Worm (Caenorhabditis elegans): ENCODE results near the gene nhr-111.

nhr-111 gene

DNA sequence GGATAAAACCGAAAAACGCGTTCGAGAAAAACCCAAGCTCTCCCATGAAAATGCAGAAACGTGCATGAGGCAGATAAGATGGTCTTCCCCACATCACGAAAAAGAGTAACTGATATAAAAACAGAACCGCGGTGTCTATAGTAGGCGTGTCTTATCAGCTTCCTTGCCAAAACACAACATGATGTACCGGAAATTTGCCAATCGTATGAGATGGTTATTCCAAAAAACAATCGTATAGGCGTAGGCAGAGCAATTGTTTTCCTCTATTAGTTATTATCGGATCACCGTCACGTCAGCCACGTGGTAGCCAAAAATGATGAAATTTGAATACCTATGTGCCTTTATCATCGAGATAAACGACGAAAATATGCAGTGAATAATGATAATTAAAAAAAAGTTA, 25.2 kb downstream of the nhr-111 start, which contains the start of gene str-7:
Gene str-7 (minus strand): TSS at position 101 of the 400 bp plus-strand sequence.
- TF ChIP-seq pha-4 (tag; optimal IDR thresholded peaks at IDR 0.05) (no peak), ceh-39 (tag; optimal IDR thresholded peaks at IDR 0.05) (no peak), ceh-83 (GFP tag; optimal IDR thresholded peaks at IDR 0.05) (no peak), blmp-1 (tag; optimal IDR thresholded peaks at IDR 0.05) (no peak), zip-8 (tag; optimal IDR thresholded peaks at IDR 0.05) (no peak), unc-62 (GFP tag; optimal IDR thresholded peaks at IDR 0.05) (no peak), nhr-237 (tag; optimal IDR thresholded peaks at IDR 0.05) (no peak), ztf-11 (tag; optimal IDR thresholded peaks at IDR 0.05) (no peak), lin-13 (tag; optimal IDR thresholded peaks at IDR 0.05) (no peak), bed-3 (GFP tag; optimal IDR thresholded peaks at IDR 0.05) (no peak), sem-2 (GFP tag; optimal IDR thresholded peaks at IDR 0.05) (no peak), nhr-12 (tag; optimal IDR thresholded peaks at IDR 0.05) (no peak), ces-1 (GFP tag; optimal IDR thresholded peaks at IDR 0.05) (no peak), elt-3 (tag; optimal IDR thresholded peaks at IDR 0.05) (no peak), elt-1 (tag; optimal IDR thresholded peaks at IDR 0.05; ENCODE audit: borderline replicate concordance, insufficient read depth) (no peak), unc-39 (tag; optimal IDR thresholded peaks at IDR 0.05) (no peak), M03D4.4 (tag; optimal IDR thresholded peaks at IDR 0.05) (no peak), lsy-2 (tag; optimal IDR thresholded peaks at IDR 0.05) (no peak), ceh-43 (GFP tag; optimal IDR thresholded peaks at IDR 0.05) (no peak)

DNA sequence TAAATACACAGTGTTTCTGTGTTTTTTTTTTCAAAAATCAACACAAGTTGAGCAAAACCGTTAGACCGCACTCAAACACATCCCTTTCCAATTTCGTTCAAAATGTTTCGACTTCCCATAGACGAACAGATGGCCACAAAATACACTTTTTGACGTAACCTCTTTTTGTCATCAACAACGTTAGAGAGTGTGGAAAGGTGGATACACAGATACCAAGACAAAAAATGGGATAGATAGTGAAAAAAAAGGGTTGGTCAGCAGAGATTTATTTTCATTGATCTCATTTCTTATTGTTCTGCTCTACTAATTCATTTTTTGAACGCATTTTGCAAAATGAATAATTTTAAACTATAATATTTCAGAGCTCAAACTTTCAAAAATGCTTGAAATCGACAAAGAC, 29.8 kb downstream of the nhr-111 start:
- TF ChIP-seq M03D4.4 (tag; optimal IDR thresholded peaks at IDR 0.05) (no peak), cnd-1 (tag; optimal IDR thresholded peaks at IDR 0.05) (peak; percentile 64), mep-1 (tag; optimal IDR thresholded peaks at IDR 0.05) (no peak), mab-5 (tag; optimal IDR thresholded peaks at IDR 0.05) (no peak), zip-8 (tag; optimal IDR thresholded peaks at IDR 0.05) (peak; percentile 5), sem-2 (GFP tag; optimal IDR thresholded peaks at IDR 0.05) (no peak), elt-1 (tag; optimal IDR thresholded peaks at IDR 0.05; ENCODE audit: borderline replicate concordance, insufficient read depth) (no peak)

DNA sequence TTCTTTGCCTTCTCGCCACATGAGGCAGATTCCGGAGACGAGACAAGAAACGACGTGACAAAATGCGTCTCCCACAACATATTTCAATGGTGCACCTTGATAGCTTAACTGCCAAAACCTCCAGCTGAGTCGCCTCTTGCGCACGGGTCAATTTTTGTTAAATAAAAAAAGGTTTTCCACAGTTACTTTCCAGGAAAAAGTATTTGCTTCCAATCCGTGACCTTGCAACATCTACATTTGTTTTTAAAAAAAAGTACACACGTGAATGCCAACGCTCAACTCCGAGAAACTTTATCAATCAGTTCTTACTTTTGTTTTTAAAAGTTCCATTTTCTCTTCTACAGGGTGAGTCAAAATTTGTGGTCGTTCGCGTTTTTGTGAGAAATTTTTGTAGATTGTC, 30.4 kb downstream of the nhr-111 start, which contains the start of gene F22B8.7:
Gene F22B8.7 (plus strand): TSS at position 301 of the 400 bp plus-strand sequence.
- no peak for TF ChIP-seq cnd-1 (tag; optimal IDR thresholded peaks at IDR 0.05)
- no peak for TF ChIP-seq nhr-2 (tag; optimal IDR thresholded peaks at IDR 0.05)
- no peak for TF ChIP-seq ceh-83 (GFP tag; optimal IDR thresholded peaks at IDR 0.05)
- TF ChIP-seq ham-2 (GFP tag; optimal IDR thresholded peaks at IDR 0.05), result no peak
- TF ChIP-seq pha-4 (tag; optimal IDR thresholded peaks at IDR 0.05), result no peak
- TF ChIP-seq bed-3 (GFP tag; optimal IDR thresholded peaks at IDR 0.05), result no peak
- no peak for TF ChIP-seq lin-32 (GFP tag; optimal IDR thresholded peaks at IDR 0.05)
- no peak for TF ChIP-seq snpc-4 (tag; optimal IDR thresholded peaks at IDR 0.05)
- no peak for TF ChIP-seq zip-8 (tag; optimal IDR thresholded peaks at IDR 0.05)

DNA sequence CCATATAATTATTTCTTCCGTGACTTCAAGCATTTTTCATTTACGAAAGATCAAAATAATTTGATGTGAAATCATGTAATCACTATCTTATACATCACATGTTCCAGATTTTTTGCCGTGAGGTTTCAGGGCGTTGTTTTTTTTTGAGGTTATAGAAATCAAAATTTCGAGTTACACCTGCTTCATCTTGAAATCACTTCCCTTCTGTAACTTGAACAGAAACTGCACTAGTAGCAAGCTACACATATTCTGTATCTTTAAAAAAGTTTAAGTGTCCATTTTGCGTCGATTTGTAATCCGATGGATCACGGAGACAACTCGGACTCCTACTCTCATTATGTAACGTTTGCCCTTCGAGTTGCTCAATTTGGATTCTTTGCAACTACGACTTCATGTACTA, 34.0 kb downstream of the nhr-111 start, which contains the start of gene F22B8.3:
Gene F22B8.3 (plus strand): TSS at position 301 of the 400 bp plus-strand sequence.
- TF ChIP-seq sptf-1 (tag; optimal IDR thresholded peaks at IDR 0.05) (no peak), elt-3 (tag; optimal IDR thresholded peaks at IDR 0.05) (no peak), nhr-28 (tag; optimal IDR thresholded peaks at IDR 0.05) (no peak), tbx-8 (GFP tag; optimal IDR thresholded peaks at IDR 0.05) (no peak), lsy-2 (tag; optimal IDR thresholded peaks at IDR 0.05) (no peak), nhr-2 (tag; optimal IDR thresholded peaks at IDR 0.05) (no peak), mep-1 (tag; optimal IDR thresholded peaks at IDR 0.05) (no peak), nhr-12 (tag; optimal IDR thresholded peaks at IDR 0.05) (no peak), blmp-1 (tag; optimal IDR thresholded peaks at IDR 0.05) (no peak), ztf-11 (tag; optimal IDR thresholded peaks at IDR 0.05) (no peak), mab-5 (tag; optimal IDR thresholded peaks at IDR 0.05) (no peak), pha-4 (tag; optimal IDR thresholded peaks at IDR 0.05) (no peak), cnd-1 (tag; optimal IDR thresholded peaks at IDR 0.05) (no peak), unc-120 (tag; optimal IDR thresholded peaks at IDR 0.05; ENCODE audit: poor library complexity, severe bottlenecking) (no peak), ceh-39 (tag; optimal IDR thresholded peaks at IDR 0.05) (no peak), drap-1 (GFP tag; optimal IDR thresholded peaks at IDR 0.05) (no peak), zip-8 (tag; optimal IDR thresholded peaks at IDR 0.05) (no peak), ceh-83 (GFP tag; optimal IDR thresholded peaks at IDR 0.05) (no peak)

DNA sequence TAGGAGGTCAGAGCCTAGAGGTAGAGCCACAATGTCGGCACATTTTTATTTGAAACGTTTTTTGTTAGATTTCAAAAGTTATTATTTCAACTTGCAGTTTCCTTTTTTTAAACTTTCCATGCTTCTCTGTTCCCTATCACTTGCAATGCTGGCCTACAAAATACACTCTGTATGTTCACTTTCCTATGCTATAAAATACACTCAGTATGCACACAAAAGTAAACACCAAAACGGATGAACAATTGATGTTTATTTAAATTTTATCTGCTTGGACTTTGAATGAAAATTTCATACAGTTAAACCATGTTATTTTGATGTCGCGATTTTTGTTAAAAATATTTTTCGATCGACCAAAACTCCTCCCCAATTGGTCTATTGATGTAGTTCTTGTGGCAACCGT, 44.0 kb downstream of the nhr-111 start:
- TF ChIP-seq flh-1 (GFP tag; optimal IDR thresholded peaks at IDR 0.05), result no peak
- TF ChIP-seq nhr-76 (tag; optimal IDR thresholded peaks at IDR 0.05), result no peak
- no peak for TF ChIP-seq unc-62 (GFP tag; optimal IDR thresholded peaks at IDR 0.05)
- TF ChIP-seq mab-5 (tag; optimal IDR thresholded peaks at IDR 0.05), result no peak
- TF ChIP-seq hlh-1 (tag; optimal IDR thresholded peaks at IDR 0.05), result no peak
- TF ChIP-seq snpc-4 (tag; optimal IDR thresholded peaks at IDR 0.05), result no peak
- TF ChIP-seq tbx-8 (GFP tag; optimal IDR thresholded peaks at IDR 0.05), result no peak
- TF ChIP-seq sem-2 (GFP tag; optimal IDR thresholded peaks at IDR 0.05), result no peak
- no peak for TF ChIP-seq ceh-39 (tag; optimal IDR thresholded peaks at IDR 0.05)
- TF ChIP-seq lin-32 (GFP tag; optimal IDR thresholded peaks at IDR 0.05), result no peak
- TF ChIP-seq ces-1 (GFP tag; optimal IDR thresholded peaks at IDR 0.05), result no peak
- no peak for TF ChIP-seq lsy-2 (tag; optimal IDR thresholded peaks at IDR 0.05)
- TF ChIP-seq sptf-1 (tag; optimal IDR thresholded peaks at IDR 0.05), result no peak
